Fruit fly (Drosophila melanogaster) whole organism, embryonic: Measurements from ENCODE around the gene Mvd.

Experiments used
- Adf1 ChIP-seq: fragments of 200-800 bp; sonication (Bioruptor generic); IDR thresholded peaks from 2 replicates; pipeline ENCODE4 v1.3.6; 2022; ENCODE audit warnings: missing biosample characterization, missing genetic modification characterization
- B-H2 ChIP-seq: fragments of 200-800 bp; sonication (Bioruptor generic); optimal IDR thresholded peaks from 2 replicates; lab custom pipeline; 2018; ENCODE audit warnings: missing biosample characterization, mild to moderate bottlenecking, missing genetic modification characterization
- Bgb ChIP-seq: fragments of 200-800 bp; sonication (Bioruptor generic); IDR thresholded peaks from 2 replicates; pipeline ENCODE4 v1.3.6; 2022; ENCODE audit warnings: missing biosample characterization, missing genetic modification characterization; ENCODE audit not compliant: partially characterized antibody
- CG12659 ChIP-seq: fragments of 200-800 bp; sonication (Bioruptor generic); optimal IDR thresholded peaks from 3 replicates; lab custom pipeline; 2017; ENCODE audit warnings: mild to moderate bottlenecking, missing biosample characterization, missing genetic modification reagents, missing genetic modification characterization
- CG13624 ChIP-seq: fragments of 200-800 bp; sonication (Bioruptor generic); optimal IDR thresholded peaks from 2 replicates; lab custom pipeline; 2016; ENCODE audit warnings: missing biosample characterization, missing genetic modification characterization
- CG14710 ChIP-seq: fragments of 200-800 bp; sonication (Bioruptor generic); optimal IDR thresholded peaks from 3 replicates; lab custom pipeline; 2019; ENCODE audit warnings: missing biosample characterization, mild to moderate bottlenecking, missing genetic modification characterization, moderate library complexity
- CG15514 ChIP-seq: fragments of 200-800 bp; sonication (Bioruptor generic); optimal IDR thresholded peaks from 3 replicates; lab custom pipeline; 2017; ENCODE audit warnings: missing biosample characterization, missing genetic modification characterization, mild to moderate bottlenecking, moderate library complexity, missing genetic modification reagents
- CG17186 ChIP-seq: fragments of 200-800 bp; sonication (Bioruptor generic); optimal IDR thresholded peaks from 3 replicates; lab custom pipeline; 2017; ENCODE audit warnings: missing biosample characterization, missing genetic modification reagents, missing genetic modification characterization
- CG18619 ChIP-seq: fragments of 200-800 bp; sonication (Bioruptor generic); optimal IDR thresholded peaks from 3 replicates; lab custom pipeline; 2017; ENCODE audit warnings: missing biosample characterization, mild to moderate bottlenecking, missing genetic modification characterization
- CG2116 ChIP-seq: fragments of 200-800 bp; sonication (Bioruptor generic); optimal IDR thresholded peaks from 3 replicates; lab custom pipeline; 2018; ENCODE audit warnings: missing biosample characterization, mild to moderate bottlenecking, missing genetic modification characterization
- CG2199 ChIP-seq: fragments of 200-800 bp; sonication (Bioruptor generic); IDR thresholded peaks from 3 replicates; pipeline ENCODE4 v1.3.6; 2022; ENCODE audit warnings: missing biosample characterization, missing genetic modification characterization
- CG2712 ChIP-seq: fragments of 200-800 bp; optimal IDR thresholded peaks from 3 replicates; lab custom pipeline; 2019; ENCODE audit warnings: missing biosample characterization, mild to moderate bottlenecking, missing genetic modification characterization, moderate library complexity
- CG33213 ChIP-seq: fragments of 200-800 bp; sonication (Bioruptor generic); optimal IDR thresholded peaks from 3 replicates; lab custom pipeline; 2016; ENCODE audit warnings: missing biosample characterization, missing genetic modification characterization
- CG3995 ChIP-seq: fragments of 200-800 bp; sonication (Bioruptor generic); optimal IDR thresholded peaks from 3 replicates; lab custom pipeline; 2016; ENCODE audit warnings: missing biosample characterization, missing genetic modification characterization
- CG7271 ChIP-seq: fragments of 200-800 bp; sonication (Bioruptor generic); optimal IDR thresholded peaks from 2 replicates; lab custom pipeline; 2018; ENCODE audit warnings: missing biosample characterization, mild to moderate bottlenecking, missing genetic modification characterization, moderate library complexity
- CG8924 ChIP-seq: fragments of 200-800 bp; optimal IDR thresholded peaks from 3 replicates; lab custom pipeline; 2019; ENCODE audit warnings: missing biosample characterization, mild to moderate bottlenecking, missing genetic modification characterization, moderate library complexity
- CG8944 ChIP-seq: fragments of 200-800 bp; sonication (Bioruptor generic); optimal IDR thresholded peaks from 3 replicates; lab custom pipeline; 2016; ENCODE audit warnings: missing biosample characterization, missing genetic modification characterization
- Dll ChIP-seq: fragments of 200-800 bp; sonication (Bioruptor generic); IDR thresholded peaks from 4 replicates; pipeline ENCODE4 v1.3.6; 2022; ENCODE audit warnings: missing biosample characterization, missing genetic modification characterization; ENCODE audit not compliant: partially characterized antibody
- Dp ChIP-seq: fragments of 200-800 bp; sonication (Bioruptor generic); optimal IDR thresholded peaks from 2 replicates; lab custom pipeline; 2018; ENCODE audit warnings: missing biosample characterization, mild to moderate bottlenecking, missing genetic modification characterization, moderate library complexity
- Dref ChIP-seq: fragments of 200-800 bp; sonication (Bioruptor generic); IDR thresholded peaks from 2 replicates; pipeline ENCODE4 v1.3.6; 2022; ENCODE audit warnings: missing biosample characterization, missing genetic modification characterization
- Ets97D ChIP-seq: fragments of 200-800 bp; sonication (Bioruptor generic); optimal IDR thresholded peaks from 3 replicates; lab custom pipeline; 2016; ENCODE audit warnings: missing biosample characterization, missing genetic modification characterization
- HmgZ ChIP-seq: fragments of 200-800 bp; sonication (Bioruptor generic); optimal IDR thresholded peaks from 2 replicates; lab custom pipeline; 2018; ENCODE audit warnings: missing biosample characterization, mild to moderate bottlenecking, missing genetic modification characterization
- Lhr ChIP-seq: fragments of 200-800 bp; sonication (Bioruptor generic); optimal IDR thresholded peaks from 3 replicates; lab custom pipeline; 2017; ENCODE audit warnings: mild to moderate bottlenecking, missing biosample characterization, missing genetic modification reagents, missing genetic modification characterization
- MBD-R2 ChIP-seq: fragments of 200-800 bp; sonication (Bioruptor generic); IDR thresholded peaks from 2 replicates; pipeline ENCODE4 v1.3.6; 2022; ENCODE audit warnings: missing biosample characterization, missing genetic modification characterization
- MESR4 ChIP-seq: fragments of 200-800 bp; sonication (Bioruptor generic); optimal IDR thresholded peaks from 2 replicates; lab custom pipeline; 2018; ENCODE audit warnings: missing biosample characterization, mild to moderate bottlenecking, missing genetic modification characterization, moderate library complexity
- Myb ChIP-seq: fragments of 200-800 bp; sonication (Bioruptor generic); optimal IDR thresholded peaks from 2 replicates; lab custom pipeline; 2016; ENCODE audit warnings: missing biosample characterization, missing genetic modification characterization
- Scr ChIP-seq: fragments of 200-800 bp; sonication (Bioruptor generic); IDR thresholded peaks from 2 replicates; pipeline ENCODE4 v1.3.6; 2022; ENCODE audit warnings: missing biosample characterization, missing genetic modification characterization; ENCODE audit not compliant: partially characterized antibody
- Sin3A ChIP-seq: fragments of >200 bp; optimal IDR thresholded peaks from 2 replicates; lab custom pipeline; 2018
- Sry-δ ChIP-seq: fragments of 200-800 bp; sonication (Bioruptor generic); optimal IDR thresholded peaks from 2 replicates; lab custom pipeline; 2016; ENCODE audit warnings: missing biosample characterization, missing genetic modification characterization
- Stat92E ChIP-seq, 3 experiments: fragments of >200 bp in 2 of 3; fragments of 200-800 bp in 1 of 3; sonication (Bioruptor generic) in 1 of 3; optimal IDR thresholded peaks; 2 replicates each; lab custom pipeline; 2017 to 2019; ENCODE audit warnings: missing biosample characterization in 3 of 3, missing genetic modification characterization in 3 of 3, mild to moderate bottlenecking in 1 of 3, moderate library complexity in 1 of 3
- bigmax ChIP-seq: fragments of 200-800 bp; sonication (Bioruptor generic); optimal IDR thresholded peaks from 2 replicates; lab custom pipeline; 2018; ENCODE audit warnings: missing biosample characterization, mild to moderate bottlenecking, missing genetic modification characterization
- dm ChIP-seq: fragments of 200-800 bp; sonication (Bioruptor generic); optimal IDR thresholded peaks from 3 replicates; lab custom pipeline; 2016; ENCODE audit warnings: missing biosample characterization, missing genetic modification characterization
- exex ChIP-seq: fragments of 200-800 bp; sonication (Bioruptor generic); optimal IDR thresholded peaks from 4 replicates; lab custom pipeline; 2018; ENCODE audit warnings: missing biosample characterization, mild to moderate bottlenecking, missing genetic modification characterization, moderate library complexity
- fd3F ChIP-seq: fragments of 200-800 bp; sonication (Bioruptor generic); optimal IDR thresholded peaks from 2 replicates; lab custom pipeline; 2018; ENCODE audit warnings: missing biosample characterization, mild to moderate bottlenecking, missing genetic modification characterization, moderate library complexity
- gcm2 ChIP-seq: fragments of 200-800 bp; sonication (Bioruptor generic); optimal IDR thresholded peaks from 2 replicates; lab custom pipeline; 2016; ENCODE audit warnings: missing biosample characterization, missing genetic modification characterization
- gfzf ChIP-seq: fragments of 200-800 bp; sonication (Bioruptor generic); optimal IDR thresholded peaks from 2 replicates; lab custom pipeline; 2016; ENCODE audit warnings: missing biosample characterization, mild to moderate bottlenecking, missing genetic modification characterization, moderate library complexity
- hkb ChIP-seq, 2 experiments: fragments of 200-800 bp in 1 of 2; fragments of >200 bp in 1 of 2; sonication (Bioruptor generic) in 1 of 2; IDR thresholded peaks in 1 of 2; optimal IDR thresholded peaks in 1 of 2; 2 replicates each; pipeline versions ENCODE4 v1.3.6 to Lab custom; 2017 to 2022; ENCODE audit warnings: missing biosample characterization in 1 of 2, missing genetic modification characterization in 1 of 2
- kah ChIP-seq: fragments of 200-800 bp; sonication (Bioruptor generic); optimal IDR thresholded peaks from 2 replicates; lab custom pipeline; 2018; ENCODE audit warnings: missing biosample characterization, mild to moderate bottlenecking, missing genetic modification characterization
- ken ChIP-seq: fragments of 200-800 bp; sonication (Bioruptor generic); IDR thresholded peaks from 3 replicates; pipeline ENCODE4 v1.3.6; 2022; ENCODE audit warnings: missing biosample characterization, missing genetic modification characterization
- lilli ChIP-seq: fragments of 200-800 bp; sonication (Bioruptor generic); optimal IDR thresholded peaks from 3 replicates; lab custom pipeline; 2016; ENCODE audit warnings: missing biosample characterization, missing genetic modification characterization
- mam ChIP-seq: fragments of 200-800 bp; sonication (Bioruptor generic); optimal IDR thresholded peaks from 3 replicates; lab custom pipeline; 2016; ENCODE audit warnings: missing biosample characterization, missing genetic modification characterization
- pfk ChIP-seq: fragments of 200-800 bp; sonication (Bioruptor generic); optimal IDR thresholded peaks from 2 replicates; lab custom pipeline; 2018; ENCODE audit warnings: missing biosample characterization, mild to moderate bottlenecking, missing genetic modification characterization, moderate library complexity
- pita ChIP-seq: fragments of 200-800 bp; sonication (Bioruptor generic); optimal IDR thresholded peaks from 2 replicates; lab custom pipeline; 2017; ENCODE audit warnings: missing biosample characterization, mild to moderate bottlenecking, missing genetic modification characterization
- scrt ChIP-seq: fragments of 200-800 bp; sonication (Bioruptor generic); optimal IDR thresholded peaks from 2 replicates; lab custom pipeline; 2018; ENCODE audit warnings: missing biosample characterization, mild to moderate bottlenecking, missing genetic modification characterization, moderate library complexity
- stwl ChIP-seq: fragments of 200-800 bp; sonication (Bioruptor generic); optimal IDR thresholded peaks from 3 replicates; lab custom pipeline; 2018; ENCODE audit warnings: missing biosample characterization, mild to moderate bottlenecking, missing genetic modification characterization, moderate library complexity
- sug ChIP-seq: fragments of 200-800 bp; optimal IDR thresholded peaks from 2 replicates; lab custom pipeline; 2019; ENCODE audit warnings: missing biosample characterization, mild to moderate bottlenecking, missing genetic modification characterization, moderate library complexity
- vfl ChIP-seq: fragments of 200-800 bp; sonication (Bioruptor generic); optimal IDR thresholded peaks from 2 replicates; lab custom pipeline; 2016; ENCODE audit warnings: missing biosample characterization, missing genetic modification characterization
- wek ChIP-seq: fragments of 200-800 bp; sonication (Bioruptor generic); optimal IDR thresholded peaks from 3 replicates; lab custom pipeline; 2018; ENCODE audit warnings: missing biosample characterization, mild to moderate bottlenecking, missing genetic modification characterization, moderate library complexity
- zfh1 ChIP-seq: fragments of 200-800 bp; sonication (Bioruptor generic); IDR thresholded peaks from 3 replicates; pipeline ENCODE4 v1.3.6; 2022; ENCODE audit warnings: missing biosample characterization, missing genetic modification characterization

Mvd gene

dm6 chrX:15748945-15749344 is at the start of gene Mvd:
Gene Mvd (plus strand): TSS chrX:15749166.
- peak; percentile 8; the same call in 1 of the 2 replicates for TF ChIP-seq Adf1 (GFP tag; lab: Robert Waterston, UW)
- peak; percentile 26 for TF ChIP-seq CG17186 (GFP tag; lab: Kevin White, UChicago)
- peak; percentile 17 for TF ChIP-seq mam (GFP tag; lab: Kevin White, UChicago)
- TF ChIP-seq vfl, result no peak
- TF ChIP-seq Lhr (GFP tag; lab: Kevin White, UChicago), result peak; percentile 29
- TF ChIP-seq hkb (optimal IDR thresholded peaks at IDR 0.05; lab: Kevin White, UChicago), result peak; percentile 17
- no peak for TF ChIP-seq hkb (GFP tag; IDR thresholded peaks at IDR 0.05; lab: Robert Waterston, UW)
- TF ChIP-seq fd3F (GFP tag; lab: Kevin White, UChicago), result no peak
- peak; percentile 78 for TF ChIP-seq MBD-R2 (GFP tag; lab: Robert Waterston, UW)
- TF ChIP-seq Dp (GFP tag; lab: Kevin White, UChicago), result peak; percentile 53
- TF ChIP-seq Dll, result 0 out of 4 replicates have a peak, but pooled peaks have one; percentile 17
- TF ChIP-seq CG15514 (GFP tag; lab: Kevin White, UChicago), result peak; percentile 81
- 0 out of 3 replicates have a peak, but pooled peaks have one; percentile 24 for TF ChIP-seq CG2199
- peak; percentile 46 for TF ChIP-seq dm (GFP tag; lab: Kevin White, UChicago)
- peak; percentile 31 for TF ChIP-seq CG33213
- TF ChIP-seq pfk (GFP tag; lab: Kevin White, UChicago), result no peak
- TF ChIP-seq CG3995 (GFP tag; lab: Kevin White, UChicago), result peak; percentile 89
- TF ChIP-seq exex (tag; lab: Kevin White, UChicago), result no peak
- peak; percentile 67 for TF ChIP-seq MESR4 (GFP tag; lab: Kevin White, UChicago)
- peak; percentile 35 for TF ChIP-seq sug (tag; lab: Kevin White, UChicago)
- peak; percentile 99 for TF ChIP-seq wek
- TF ChIP-seq CG18619 (GFP tag; lab: Kevin White, UChicago), result no peak
- peak; percentile 53 for TF ChIP-seq Myb (GFP tag; lab: Kevin White, UChicago)
- peak; percentile 51 for TF ChIP-seq Bgb (GFP tag; lab: Robert Waterston, UW)
- TF ChIP-seq CG8944 (GFP tag; lab: Kevin White, UChicago), result peak; percentile 16
- peak; percentile 4 for TF ChIP-seq Sin3A (lab: Kevin White, UChicago)
- no peak for TF ChIP-seq CG7271
- TF ChIP-seq B-H2 (GFP tag; lab: Kevin White, UChicago), result peak; percentile 10
- no peak for TF ChIP-seq gcm2 (GFP tag; lab: Kevin White, UChicago)
- TF ChIP-seq CG13624 (GFP tag; lab: Kevin White, UChicago), result peak; percentile 19
- peak; percentile 6; the same call in 1 of the 3 replicates for TF ChIP-seq ken (GFP tag; lab: Robert Waterston, UW)
- peak; percentile 65 for TF ChIP-seq pita (GFP tag; lab: Kevin White, UChicago)
- TF ChIP-seq stwl, result peak; percentile 44
- TF ChIP-seq CG14710 (tag; lab: Kevin White, UChicago), result peak; percentile 75
- peak; percentile 33 for TF ChIP-seq kah (GFP tag; lab: Kevin White, UChicago)
- TF ChIP-seq Sry-δ (GFP tag; lab: Kevin White, UChicago), result peak; percentile 53
- TF ChIP-seq Dref (GFP tag; lab: Robert Waterston, UW), result peak; percentile 46
- peak; percentile 68 for TF ChIP-seq bigmax (GFP tag; lab: Kevin White, UChicago)
- peak; percentile 5 for TF ChIP-seq CG8924
- TF ChIP-seq HmgZ (tag; lab: Kevin White, UChicago), result peak; percentile 74
- peak; percentile 77 for TF ChIP-seq Ets97D (GFP tag; lab: Kevin White, UChicago)
- peak; percentile 94 for TF ChIP-seq gfzf (GFP tag; lab: Kevin White, UChicago)
- TF ChIP-seq Stat92E (GFP tag; optimal IDR thresholded peaks at IDR 0.05; lab: Kevin White, UChicago), result peak in 1 of 3 experiments; percentile 3
- peak; percentile 60 for TF ChIP-seq CG2116 (GFP tag; lab: Kevin White, UChicago)
- peak; percentile 45 for TF ChIP-seq CG2712 (tag; lab: Kevin White, UChicago)
- TF ChIP-seq CG12659 (GFP tag; lab: Kevin White, UChicago), result peak; percentile 65
- no peak for TF ChIP-seq lilli (GFP tag; lab: Kevin White, UChicago)
- 0 out of 2 replicates have a peak, but pooled peaks have one; percentile 15 for TF ChIP-seq Scr (GFP tag; lab: Robert Waterston, UW)
- 0 out of 3 replicates have a peak, but pooled peaks have one; percentile 21 for TF ChIP-seq zfh1 (GFP tag; lab: Robert Waterston, UW)
- peak; percentile 80 for TF ChIP-seq scrt
